Worm (Caenorhabditis elegans) whole organism, L4 larva: Measurements from ENCODE around the gene tsg-101.

Source experiments
- R02D3.7 ChIP-seq: fragments of 150-350 bp; sonication (generic microtip); optimal IDR thresholded peaks from 3 replicates; lab custom pipeline; 2014; ENCODE audit warnings: missing biosample characterization, missing genetic modification characterization
- Y105C5A.15 ChIP-seq: fragments of 200-800 bp; sonication (Bioruptor generic); IDR thresholded peaks from 2 replicates; pipeline ENCODE4 v1.3.6; 2022; ENCODE audit warnings: missing genetic modification characterization, missing compliant biosample characterization
- ama-1 ChIP-seq: fragments of 150-350 bp; optimal IDR thresholded peaks from 2 replicates; lab custom pipeline; 2014; ENCODE audit warnings: inconsistent platforms, mixed read lengths
- ceh-82 ChIP-seq: sonication (generic microtip); optimal IDR thresholded peaks from 2 replicates; lab custom pipeline; 2017; ENCODE audit warnings: missing biosample characterization, missing genetic modification characterization
- egl-27 ChIP-seq: sonication (generic microtip); optimal IDR thresholded peaks from 3 replicates; lab custom pipeline; 2017; ENCODE audit warnings: missing biosample characterization, missing genetic modification reagents, missing genetic modification characterization
- lim-7 ChIP-seq: fragments of 200-800 bp; sonication (Bioruptor generic); IDR thresholded peaks from 2 replicates; pipeline ENCODE4 v1.3.6; 2022; ENCODE audit warnings: missing genetic modification characterization, missing compliant biosample characterization
- lin-15B ChIP-seq: fragments of 150-350 bp; sonication (generic microtip); optimal IDR thresholded peaks from 3 replicates; lab custom pipeline; 2014; ENCODE audit warnings: missing biosample characterization, missing genetic modification characterization
- nhr-11 ChIP-seq: fragments of 150-350 bp; optimal IDR thresholded peaks from 2 replicates; lab custom pipeline; 2014; ENCODE audit warnings: missing biosample characterization, missing genetic modification characterization
- nhr-76 ChIP-seq: fragments of 150-350 bp; optimal IDR thresholded peaks from 2 replicates; lab custom pipeline; 2014; ENCODE audit warnings: missing biosample characterization, missing genetic modification characterization
- php-3 ChIP-seq: fragments of 200-800 bp; sonication (Bioruptor generic); IDR thresholded peaks from 2 replicates; pipeline ENCODE4 v1.3.6; 2022; ENCODE audit warnings: missing genetic modification reagents, missing genetic modification characterization, missing compliant biosample characterization
- skn-1 ChIP-seq: fragments of 150-350 bp; optimal IDR thresholded peaks from 2 replicates; lab custom pipeline; 2014; ENCODE audit warnings: missing biosample characterization, missing genetic modification characterization
- snpc-4 ChIP-seq: fragments of 150-350 bp; optimal IDR thresholded peaks from 2 replicates; lab custom pipeline; 2014; ENCODE audit warnings: missing biosample characterization, missing genetic modification characterization
- unc-39 ChIP-seq: sonication (generic microtip); optimal IDR thresholded peaks from 2 replicates; lab custom pipeline; 2017; ENCODE audit warnings: missing biosample characterization, missing genetic modification characterization

- no peak for TF ChIP-seq nhr-76 (tag; lab: Kevin White, UChicago)
- no peak for TF ChIP-seq unc-39
- TF ChIP-seq nhr-11 (tag; lab: Kevin White, UChicago): no peak
- no peak for TF ChIP-seq lim-7 (GFP tag; lab: Robert Waterston, UW)
- TF ChIP-seq skn-1 (tag; lab: Kevin White, UChicago): no peak
- TF ChIP-seq php-3 (GFP tag; lab: Robert Waterston, UW): no peak
- TF ChIP-seq Y105C5A.15 (GFP tag; lab: Robert Waterston, UW): no peak
- TF ChIP-seq snpc-4 (tag; lab: Kevin White, UChicago): no peak
- TF ChIP-seq R02D3.7 (tag; lab: Kevin White, UChicago): no peak
- no peak for TF ChIP-seq ceh-82 (tag; lab: Kevin White, UChicago)
- no peak for TF ChIP-seq lin-15B (tag; lab: Kevin White, UChicago)
- TF ChIP-seq egl-27 (tag; lab: Kevin White, UChicago): no peak
- TF ChIP-seq ama-1 (lab: Kevin White, UChicago): no peak
Measured at ce11 chrIV:3491477-3491876, 22.9 kb downstream of the tsg-101 start, which contains the start of gene srz-78.
